Fruit fly (Drosophila melanogaster): Measurements from ENCODE around the gene CG9265.

The CG9265 gene

dm6 chr2L:21102399-21103108 is 31.3 kb upstream of the CG9265 start, which contains the start of gene CG9257 (continued):
- no peak for TF ChIP-seq zfh1 (GFP tag; IDR thresholded peaks at IDR 0.05)
- no peak for TF ChIP-seq ken (GFP tag; IDR thresholded peaks at IDR 0.05)
- TF ChIP-seq C15 (GFP tag; IDR thresholded peaks at IDR 0.05): no peak
- no peak for TF ChIP-seq CG6765 (GFP tag; optimal IDR thresholded peaks at IDR 0.05)
- peak; percentile 72 for TF ChIP-seq Ets97D (GFP tag; optimal IDR thresholded peaks at IDR 0.05)
- TF ChIP-seq Dll (GFP tag; IDR thresholded peaks at IDR 0.05; ENCODE audit: partially characterized antibody): 0 out of 4 replicates have a peak, but pooled peaks have one; percentile 30
- TF ChIP-seq lbe (GFP tag; optimal IDR thresholded peaks at IDR 0.05): no peak
- TF ChIP-seq CG4424 (GFP tag; optimal IDR thresholded peaks at IDR 0.05): peak; percentile 20
- TF ChIP-seq CG3847 (GFP tag; IDR thresholded peaks at IDR 0.05): no peak
- no peak for TF ChIP-seq lab (GFP tag; optimal IDR thresholded peaks at IDR 0.05)
- peak; percentile 48 for TF ChIP-seq CG4617 (GFP tag; optimal IDR thresholded peaks at IDR 0.05; ENCODE audit: borderline replicate concordance)
- no peak for TF ChIP-seq CG7271 (tag; optimal IDR thresholded peaks at IDR 0.05)
- no peak for TF ChIP-seq ATbp (GFP tag; optimal IDR thresholded peaks at IDR 0.05)
- no peak for TF ChIP-seq Hsf (GFP tag; optimal IDR thresholded peaks at IDR 0.05)
- no peak for TF ChIP-seq MESR4 (GFP tag; optimal IDR thresholded peaks at IDR 0.05)
- TF ChIP-seq CG17361 (GFP tag; IDR thresholded peaks at IDR 0.05): peak; percentile 28; the same call in 1 of the 3 replicates
- TF ChIP-seq Hr78 (GFP tag; optimal IDR thresholded peaks at IDR 0.05): no peak
- TF ChIP-seq tll (GFP tag; optimal IDR thresholded peaks at IDR 0.05): no peak
- TF ChIP-seq CG12104 (GFP tag; optimal IDR thresholded peaks at IDR 0.05): no peak
- no peak for TF ChIP-seq da (GFP tag; optimal IDR thresholded peaks at IDR 0.05)
- no peak for TF ChIP-seq CG7987 (GFP tag; optimal IDR thresholded peaks at IDR 0.05)
- no peak for TF ChIP-seq lmd (GFP tag; IDR thresholded peaks at IDR 0.05)
- no peak for TF ChIP-seq CG6683 (GFP tag; optimal IDR thresholded peaks at IDR 0.05)
- no peak for TF ChIP-seq ham (GFP tag; IDR thresholded peaks at IDR 0.05)
- no peak for TF ChIP-seq dmrt11E (tag; optimal IDR thresholded peaks at IDR 0.05)
- TF ChIP-seq CG9817 (tag; optimal IDR thresholded peaks at IDR 0.05): no peak
- no peak; the same call in 2 of the 3 replicates for TF ChIP-seq knrl (GFP tag; IDR thresholded peaks at IDR 0.05; ENCODE audit: partially characterized antibody)
- TF ChIP-seq NK7.1 (GFP tag; optimal IDR thresholded peaks at IDR 0.05): no peak
- TF ChIP-seq Deaf1 (tag; optimal IDR thresholded peaks at IDR 0.05): no peak
- no peak for TF ChIP-seq CG4730 (GFP tag; IDR thresholded peaks at IDR 0.05)
- no peak for TF ChIP-seq ERR (GFP tag; optimal IDR thresholded peaks at IDR 0.05)
- no peak for TF ChIP-seq ems (GFP tag; optimal IDR thresholded peaks at IDR 0.05)
- TF ChIP-seq HmgZ (tag; optimal IDR thresholded peaks at IDR 0.05): peak; percentile 43
- no peak for TF ChIP-seq Taf1 (GFP tag; IDR thresholded peaks at IDR 0.05)
- no peak for TF ChIP-seq D (optimal IDR thresholded peaks at IDR 0.05)
- TF ChIP-seq D (GFP tag; optimal IDR thresholded peaks at IDR 0.05): no peak
- TF ChIP-seq row (GFP tag; IDR thresholded peaks at IDR 0.05): peak; percentile 74
- no peak for TF ChIP-seq CG8281 (tag; optimal IDR thresholded peaks at IDR 0.05)
- peak; percentile 26 for TF ChIP-seq Sry-δ (GFP tag; optimal IDR thresholded peaks at IDR 0.05)
- no peak for TF ChIP-seq Bgb (GFP tag; IDR thresholded peaks at IDR 0.05; ENCODE audit: partially characterized antibody)
- TF ChIP-seq dimm (GFP tag; IDR thresholded peaks at IDR 0.05): no peak
- TF ChIP-seq run (tag; optimal IDR thresholded peaks at IDR 0.05): no peak
- no peak for TF ChIP-seq E2f1 (GFP tag; IDR thresholded peaks at IDR 0.05)
- no peak for TF ChIP-seq CG3726 (GFP tag; IDR thresholded peaks at IDR 0.05)
- TF ChIP-seq mam (GFP tag; optimal IDR thresholded peaks at IDR 0.05): no peak
- no peak for TF ChIP-seq CG11504 (tag; optimal IDR thresholded peaks at IDR 0.05)
- no peak for TF ChIP-seq CG15479 (GFP tag; optimal IDR thresholded peaks at IDR 0.05)
- no peak for TF ChIP-seq chif (GFP tag; optimal IDR thresholded peaks at IDR 0.05)
- peak; percentile 34 for TF ChIP-seq gro (GFP tag; optimal IDR thresholded peaks at IDR 0.05)
- no peak for TF ChIP-seq CG17359 (tag; optimal IDR thresholded peaks at IDR 0.05)

Data from whole organism, embryonic.